Worm (Caenorhabditis elegans): ENCODE data around the gene lin-32.

The lin-32 gene

DNA sequence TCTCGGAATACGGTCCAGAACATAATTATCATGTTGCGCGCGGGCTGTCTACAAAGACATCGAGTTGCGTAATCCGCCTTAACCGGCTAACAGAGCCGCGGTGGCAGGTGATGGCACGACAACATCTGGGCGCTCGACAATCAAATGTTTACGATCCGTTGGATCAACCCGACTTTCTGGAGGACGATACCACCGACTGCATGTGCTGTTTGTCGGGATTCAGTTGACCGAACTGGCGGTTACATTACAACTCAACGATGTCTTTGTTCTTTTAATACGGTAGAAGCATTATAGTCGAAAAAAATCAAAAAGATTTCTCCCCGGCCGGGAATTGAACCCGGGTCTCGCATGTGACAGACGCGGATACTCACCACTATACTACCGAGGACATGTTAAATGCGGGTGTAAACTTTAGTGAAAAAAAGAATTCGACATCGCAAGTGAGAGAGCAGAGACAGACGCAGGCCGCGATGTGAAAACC, 3.0 kb downstream of the lin-32 start (continued):
- TF ChIP-seq unc-130 (tag; optimal IDR thresholded peaks at IDR 0.05) (peak; percentile 29), pqm-1 (tag; optimal IDR thresholded peaks at IDR 0.05) (no peak), nhr-12 (tag; optimal IDR thresholded peaks at IDR 0.05) (no peak), F16B12.6 (tag; optimal IDR thresholded peaks at IDR 0.05) (peak; percentile 12), sptf-1 (tag; optimal IDR thresholded peaks at IDR 0.05) (no peak), swsn-7 (tag; optimal IDR thresholded peaks at IDR 0.05) (peak; percentile 55), unc-98 (GFP tag; IDR thresholded peaks at IDR 0.05) (0 out of 2 replicates have a peak, but pooled peaks have one; percentile 28), elt-2 (tag; optimal IDR thresholded peaks at IDR 0.05) (no peak), ztf-11 (tag; optimal IDR thresholded peaks at IDR 0.05) (no peak), snpc-4 (tag; optimal IDR thresholded peaks at IDR 0.05) (no peak), nhr-85 (tag) (peak; percentile 80), irx-1 (tag; optimal IDR thresholded peaks at IDR 0.05) (peak; percentile 46), aly-2 (tag; optimal IDR thresholded peaks at IDR 0.05) (no peak), hlh-4 (tag; optimal IDR thresholded peaks at IDR 0.05) (no peak), aha-1 (tag; optimal IDR thresholded peaks at IDR 0.05) (no peak), lin-35 (GFP tag; optimal IDR thresholded peaks at IDR 0.05) (peak; percentile 35 to 67), ets-5 (GFP tag; IDR thresholded peaks at IDR 0.05) (no peak), lsy-2 (tag; optimal IDR thresholded peaks at IDR 0.05) (peak; percentile 58 to 78), hpl-2 (GFP tag; optimal IDR thresholded peaks at IDR 0.05) (no peak), nhr-77 (tag; optimal IDR thresholded peaks at IDR 0.05) (peak; percentile 49), nhr-84 (tag; optimal IDR thresholded peaks at IDR 0.05) (no peak), blmp-1 (tag; optimal IDR thresholded peaks at IDR 0.05) (peak; percentile 17), nhr-90 (tag; optimal IDR thresholded peaks at IDR 0.05; ENCODE audit: poor library complexity) (peak; percentile 76), tlp-1 (tag; optimal IDR thresholded peaks at IDR 0.05) (no peak), alr-1 (tag; optimal IDR thresholded peaks at IDR 0.05; ENCODE audit: borderline replicate concordance) (no peak), lin-14 (GFP tag; optimal IDR thresholded peaks at IDR 0.05) (peak; percentile 71), C34B4.2 (tag; optimal IDR thresholded peaks at IDR 0.05) (no peak), nhr-71 (tag; optimal IDR thresholded peaks at IDR 0.05) (peak; percentile 77), lin-39 (tag; optimal IDR thresholded peaks at IDR 0.05) (no peak), efl-3 (GFP tag; optimal IDR thresholded peaks at IDR 0.05) (no peak), unc-62 (GFP tag; optimal IDR thresholded peaks at IDR 0.05) (no peak), ceh-63 (GFP tag; optimal IDR thresholded peaks at IDR 0.05) (peak; percentile 29), ceh-82 (tag; optimal IDR thresholded peaks at IDR 0.05) (peak; percentile 26 to 75 (median 61)), zip-4 (GFP tag; optimal IDR thresholded peaks at IDR 0.05) (peak; percentile 43), egl-13 (tag; optimal IDR thresholded peaks at IDR 0.05) (peak; percentile 36), tbx-2 (tag; optimal IDR thresholded peaks at IDR 0.05) (peak; percentile 59), mab-9 (GFP tag; IDR thresholded peaks at IDR 0.05) (no peak), xbp-1 (tag; optimal IDR thresholded peaks at IDR 0.05) (peak; percentile 60), sup-37 (GFP tag; optimal IDR thresholded peaks at IDR 0.05) (peak; percentile 44), nhr-76 (tag; optimal IDR thresholded peaks at IDR 0.05) (no peak), fkh-10 (GFP tag; optimal IDR thresholded peaks at IDR 0.05) (peak; percentile 54), mdl-1 (tag; optimal IDR thresholded peaks at IDR 0.05) (peak in 1 of 2 experiments; percentile 69)

DNA sequence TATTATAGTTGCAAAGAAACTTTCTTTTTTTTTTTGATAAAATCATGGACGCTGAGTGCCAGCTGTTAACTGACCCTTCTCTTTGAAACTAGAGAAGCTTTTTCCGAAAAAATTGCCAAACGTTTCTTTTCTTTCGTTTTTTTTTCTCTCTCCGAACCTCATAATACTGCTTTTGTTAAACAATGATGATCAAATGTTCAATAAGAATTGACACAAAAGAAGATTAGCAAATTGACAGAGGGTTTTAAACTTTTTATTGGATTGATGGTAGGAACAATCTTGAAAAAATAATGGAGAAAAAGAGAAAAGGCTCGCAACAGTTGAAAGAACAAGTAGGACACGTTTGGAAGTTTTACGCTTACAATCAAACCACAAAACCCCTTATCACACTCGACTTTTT, 9.1 kb downstream of the lin-32 start, which contains the start of gene hex-1:
hex-1 (plus strand) TSS at position 301 of the 400 bp plus-strand sequence.
- no peak for TF ChIP-seq lin-13 (GFP tag; optimal IDR thresholded peaks at IDR 0.05)
- no peak for TF ChIP-seq nhr-71 (tag; optimal IDR thresholded peaks at IDR 0.05)
- TF ChIP-seq tbx-2 (tag; optimal IDR thresholded peaks at IDR 0.05) = no peak
- TF ChIP-seq unc-86 (tag; optimal IDR thresholded peaks at IDR 0.05) = no peak
- TF ChIP-seq ztf-4 (tag; optimal IDR thresholded peaks at IDR 0.05) = no peak
- TF ChIP-seq nhr-90 (tag; optimal IDR thresholded peaks at IDR 0.05; ENCODE audit: poor library complexity) = no peak
- no peak for TF ChIP-seq zag-1 (tag; optimal IDR thresholded peaks at IDR 0.05)
- no peak for TF ChIP-seq elt-3 (tag; optimal IDR thresholded peaks at IDR 0.05)
- no peak for TF ChIP-seq mab-9 (GFP tag; IDR thresholded peaks at IDR 0.05)
- TF ChIP-seq sox-4 (tag; optimal IDR thresholded peaks at IDR 0.05) = no peak
- TF ChIP-seq C34B4.2 (tag; optimal IDR thresholded peaks at IDR 0.05) = no peak
- no peak for TF ChIP-seq tlp-1 (tag; optimal IDR thresholded peaks at IDR 0.05)
- no peak for TF ChIP-seq mdl-1 (tag; optimal IDR thresholded peaks at IDR 0.05)
- no peak for TF ChIP-seq ceh-8 (GFP tag; optimal IDR thresholded peaks at IDR 0.05)
- TF ChIP-seq C16A3.4 (tag; optimal IDR thresholded peaks at IDR 0.05) = no peak
- TF ChIP-seq ets-5 (GFP tag; IDR thresholded peaks at IDR 0.05) = no peak

All from whole organism, L1 larva.